Worm (Caenorhabditis elegans): ENCODE results near the gene mai-2.

ce11 chrIV:3354757-3355156 is 31.0 kb upstream of the mai-2 start, which contains the start of gene F42A6.1:
- TF ChIP-seq F13H6.1 (tag; optimal IDR thresholded peaks at IDR 0.05) (no peak), unc-42 (tag; optimal IDR thresholded peaks at IDR 0.05) (no peak), tbx-2 (tag; optimal IDR thresholded peaks at IDR 0.05) (no peak), pag-3 (tag; optimal IDR thresholded peaks at IDR 0.05; ENCODE audit: borderline replicate concordance) (no peak), sdc-2 (tag; optimal IDR thresholded peaks at IDR 0.05) (no peak), pqm-1 (tag; optimal IDR thresholded peaks at IDR 0.05) (no peak), pat-9 (tag; optimal IDR thresholded peaks at IDR 0.05) (no peak)

All from whole organism, late embryonic.